Worm (Caenorhabditis elegans) whole organism, late embryonic: ENCODE measurements around the gene F58H1.8.

Experiments
- ahr-1 ChIP-seq: sonication (generic microtip); optimal IDR thresholded peaks from 2 replicates; lab custom pipeline; 2016; ENCODE audit warnings: missing genetic modification characterization, missing compliant biosample characterization
- ama-1 ChIP-seq: fragments of 150-350 bp; optimal IDR thresholded peaks from 2 replicates; lab custom pipeline; 2014
- ceh-18 ChIP-seq: sonication (generic microtip); optimal IDR thresholded peaks from 2 replicates; lab custom pipeline; 2016; ENCODE audit warnings: missing genetic modification characterization, missing compliant biosample characterization
- ceh-24 ChIP-seq: sonication (generic microtip); optimal IDR thresholded peaks from 2 replicates; lab custom pipeline; 2016; ENCODE audit warnings: mild to moderate bottlenecking, missing genetic modification characterization, missing compliant biosample characterization
- ceh-34 ChIP-seq: sonication (generic microtip); optimal IDR thresholded peaks from 2 replicates; lab custom pipeline; 2016; ENCODE audit warnings: mild to moderate bottlenecking, missing genetic modification characterization, missing compliant biosample characterization
- elt-2 ChIP-seq: sonication (generic microtip); optimal IDR thresholded peaks from 2 replicates; lab custom pipeline; 2016; ENCODE audit warnings: missing genetic modification reagents, missing genetic modification characterization, missing compliant biosample characterization
- fkh-10 ChIP-seq: fragments of 150-350 bp; optimal IDR thresholded peaks from 2 replicates; lab custom pipeline; 2014; ENCODE audit warnings: missing biosample characterization, missing genetic modification reagents, missing genetic modification characterization
- mec-3 ChIP-seq: sonication (generic microtip); optimal IDR thresholded peaks from 2 replicates; lab custom pipeline; 2016; ENCODE audit warnings: borderline replicate concordance, missing genetic modification characterization, missing compliant biosample characterization
- nhr-11 ChIP-seq: fragments of 150-350 bp; optimal IDR thresholded peaks from 2 replicates; lab custom pipeline; 2014; ENCODE audit warnings: missing biosample characterization, missing genetic modification characterization
- sox-4 ChIP-seq: sonication (generic microtip); optimal IDR thresholded peaks from 2 replicates; lab custom pipeline; 2017; ENCODE audit warnings: mild to moderate bottlenecking, missing genetic modification characterization, inconsistent platforms, missing compliant biosample characterization

- TF ChIP-seq ama-1 (lab: Kevin White, UChicago), result no peak
- no peak for TF ChIP-seq nhr-11
- no peak for TF ChIP-seq elt-2
- no peak for TF ChIP-seq ahr-1
- TF ChIP-seq ceh-24 (tag; lab: Kevin White, UChicago), result no peak
- TF ChIP-seq fkh-10 (GFP tag; lab: Kevin White, UChicago), result no peak
- no peak for TF ChIP-seq mec-3
- no peak for TF ChIP-seq ceh-34
- no peak for TF ChIP-seq ceh-18 (tag; lab: Kevin White, UChicago)
- no peak for TF ChIP-seq sox-4
Observed at ce11 chrV:11905977-11906376, 29.0 kb upstream of the F58H1.8 start.
